Fruit fly (Drosophila melanogaster) whole organism, adult: ENCODE measurements around the gene CG4572.

Experiments
- CG11617 ChIP-seq: fragments of 200-800 bp; sonication (Bioruptor generic); optimal IDR thresholded peaks from 2 replicates; lab custom pipeline; 2017; ENCODE audit warnings: mild to moderate bottlenecking, missing biosample characterization, missing genetic modification reagents, missing genetic modification characterization
- CG12768 ChIP-seq: fragments of 200-800 bp; sonication (Bioruptor generic); optimal IDR thresholded peaks from 2 replicates; lab custom pipeline; 2017; ENCODE audit warnings: missing biosample characterization, missing genetic modification characterization, mild to moderate bottlenecking, moderate library complexity, missing genetic modification reagents
- CG1620 ChIP-seq: fragments of 200-800 bp; sonication (Bioruptor generic); optimal IDR thresholded peaks from 2 replicates; lab custom pipeline; 2016; ENCODE audit warnings: missing biosample characterization, missing genetic modification characterization
- CG5204 ChIP-seq: fragments of 200-800 bp; sonication (Bioruptor generic); optimal IDR thresholded peaks from 2 replicates; lab custom pipeline; 2016; ENCODE audit warnings: missing biosample characterization, missing genetic modification characterization
- CG7045 ChIP-seq: fragments of 200-800 bp; sonication (Bioruptor generic); optimal IDR thresholded peaks from 2 replicates; lab custom pipeline; 2017; ENCODE audit warnings: missing biosample characterization, mild to moderate bottlenecking, missing genetic modification characterization
- CG7101 ChIP-seq: fragments of 200-800 bp; sonication (Bioruptor generic); optimal IDR thresholded peaks from 2 replicates; lab custom pipeline; 2018; ENCODE audit warnings: missing biosample characterization, mild to moderate bottlenecking, missing genetic modification characterization, moderate library complexity
- Clk ChIP-seq: fragments of 200-800 bp; sonication (Bioruptor generic); optimal IDR thresholded peaks from 2 replicates; lab custom pipeline; 2017; ENCODE audit warnings: missing biosample characterization, missing genetic modification characterization
- Mnt ChIP-seq: fragments of 200-800 bp; sonication (Bioruptor generic); optimal IDR thresholded peaks from 2 replicates; lab custom pipeline; 2016; ENCODE audit warnings: missing biosample characterization, mild to moderate bottlenecking, missing genetic modification characterization
- bab1 ChIP-seq: fragments of 200-800 bp; sonication (Bioruptor generic); optimal IDR thresholded peaks from 3 replicates; lab custom pipeline; 2019; ENCODE audit warnings: missing biosample characterization, mild to moderate bottlenecking, missing genetic modification characterization, moderate library complexity
- cic ChIP-seq: fragments of 200-800 bp; sonication (Bioruptor generic); optimal IDR thresholded peaks from 2 replicates; lab custom pipeline; 2017; ENCODE audit warnings: missing biosample characterization, mild to moderate bottlenecking, missing genetic modification characterization, moderate library complexity
- kay ChIP-seq: fragments of 200-800 bp; sonication (Bioruptor generic); peaks from one replicate; lab custom pipeline; 2016; ENCODE audit warnings: missing biosample characterization, missing genetic modification characterization, borderline replicate concordance
- ovo ChIP-seq: fragments of 200-800 bp; sonication (Bioruptor generic); optimal IDR thresholded peaks from 2 replicates; lab custom pipeline; 2016; ENCODE audit warnings: missing biosample characterization, missing genetic modification characterization
- tj ChIP-seq: fragments of 200-800 bp; sonication (Bioruptor generic); optimal IDR thresholded peaks from 3 replicates; lab custom pipeline; 2017; ENCODE audit warnings: missing biosample characterization, mild to moderate bottlenecking, missing genetic modification characterization, moderate library complexity

dm6 chr3R:19889603-19890187, 25.5 kb upstream of the CG4572 start:
- no peak for TF ChIP-seq CG11617 (GFP tag; lab: Kevin White, UChicago)
- no peak for TF ChIP-seq CG1620
- no peak for TF ChIP-seq CG5204 (GFP tag; lab: Kevin White, UChicago)
- no peak for TF ChIP-seq bab1 (GFP tag; lab: Kevin White, UChicago)
- no peak for TF ChIP-seq CG7045 (GFP tag; lab: Kevin White, UChicago)
- no peak for TF ChIP-seq ovo
- no peak for TF ChIP-seq kay (GFP tag; lab: Kevin White, UChicago)
- TF ChIP-seq Mnt (GFP tag; lab: Kevin White, UChicago): no peak
- no peak for TF ChIP-seq tj (GFP tag; lab: Kevin White, UChicago)
- no peak for TF ChIP-seq cic (GFP tag; lab: Kevin White, UChicago)
- no peak for TF ChIP-seq Clk (GFP tag; lab: Kevin White, UChicago)
- peak; percentile 12 for TF ChIP-seq CG12768 (GFP tag; lab: Kevin White, UChicago)
- TF ChIP-seq CG7101 (tag; lab: Kevin White, UChicago): peak; percentile 8
